Fruit fly (Drosophila melanogaster): ENCODE measurements around the gene CG13693.

Gene CG13693

DNA sequence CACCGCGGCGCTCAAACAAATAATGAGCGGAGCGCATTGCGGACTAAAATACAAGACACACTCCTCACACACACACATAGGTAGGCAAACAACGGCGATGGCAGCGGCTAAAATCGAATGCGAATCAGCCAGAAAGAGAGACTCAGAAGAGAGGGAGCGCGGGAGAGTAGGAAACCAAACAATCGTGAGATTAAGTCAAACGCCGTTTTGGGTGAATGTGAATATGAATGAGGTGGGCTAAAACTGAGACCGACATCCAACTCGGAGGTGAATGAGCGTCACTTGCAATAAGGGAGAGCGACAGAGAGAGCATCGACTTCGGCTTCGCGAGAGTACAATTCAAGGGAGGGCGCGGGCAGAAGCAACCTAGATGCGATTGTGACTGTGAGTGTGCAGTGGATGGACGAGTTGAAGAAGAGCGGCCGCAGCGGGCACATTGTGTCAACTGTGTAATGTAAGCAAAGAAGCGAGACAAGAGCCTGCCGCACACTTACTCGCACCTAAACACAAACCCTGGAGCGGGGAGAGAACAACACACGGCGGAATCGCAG is 10.3 kb upstream of the CG13693 start (continued):
- TF ChIP-seq CG11695 (GFP tag; IDR thresholded peaks at IDR 0.05) = 0 out of 3 replicates have a peak, but pooled peaks have one; percentile 34
- no peak for TF ChIP-seq Optix (GFP tag; IDR thresholded peaks at IDR 0.05)
- peak; percentile 73; the same call in 2 of the 3 replicates for TF ChIP-seq CG2199 (GFP tag; IDR thresholded peaks at IDR 0.05)
- no peak for TF ChIP-seq CG8478 (optimal IDR thresholded peaks at IDR 0.05)
- no peak for TF ChIP-seq kay (GFP tag; optimal IDR thresholded peaks at IDR 0.05)
- TF ChIP-seq CG12236 (GFP tag; optimal IDR thresholded peaks at IDR 0.05) = no peak
- TF ChIP-seq H2.0 (GFP tag; IDR thresholded peaks at IDR 0.05) = no peak
- 0 out of 2 replicates have a peak, but pooled peaks have one; percentile 11 for TF ChIP-seq CG8765 (GFP tag; IDR thresholded peaks at IDR 0.05)
- no peak for TF ChIP-seq Mes4 (GFP tag; optimal IDR thresholded peaks at IDR 0.05)
- TF ChIP-seq sob (GFP tag; IDR thresholded peaks at IDR 0.05) = peak; percentile 45; the same call in 1 of the 2 replicates
- no peak for TF ChIP-seq CG3726 (GFP tag; IDR thresholded peaks at IDR 0.05)
- TF ChIP-seq mirr (GFP tag; optimal IDR thresholded peaks at IDR 0.05) = peak; percentile 9
- no peak for TF ChIP-seq Nf-YA (GFP tag; IDR thresholded peaks at IDR 0.05)
- TF ChIP-seq CG17568 (GFP tag; optimal IDR thresholded peaks at IDR 0.05) = no peak
- TF ChIP-seq CG1832 (GFP tag; optimal IDR thresholded peaks at IDR 0.05) = peak; percentile 44
- TF ChIP-seq CG11247 (GFP tag; IDR thresholded peaks at IDR 0.05) = no peak
- no peak for TF ChIP-seq Ets97D (GFP tag; optimal IDR thresholded peaks at IDR 0.05)
- no peak for TF ChIP-seq CG12659 (GFP tag; optimal IDR thresholded peaks at IDR 0.05)
- TF ChIP-seq NC2β (GFP tag; optimal IDR thresholded peaks at IDR 0.05) = no peak
- TF ChIP-seq Atf3 (GFP tag; optimal IDR thresholded peaks at IDR 0.05) = no peak
- TF ChIP-seq NK7.1 (GFP tag; optimal IDR thresholded peaks at IDR 0.05) = no peak
- TF ChIP-seq kni (GFP tag; optimal IDR thresholded peaks at IDR 0.05) = peak; percentile 98
- TF ChIP-seq ERR (GFP tag; optimal IDR thresholded peaks at IDR 0.05) = peak; percentile 22
- TF ChIP-seq CG17328 (GFP tag; IDR thresholded peaks at IDR 0.05) = no peak
- no peak for TF ChIP-seq fru (optimal IDR thresholded peaks at IDR 0.05)
- TF ChIP-seq fd64A (GFP tag; optimal IDR thresholded peaks at IDR 0.05) = no peak
- no peak for TF ChIP-seq CG16863 (GFP tag; optimal IDR thresholded peaks at IDR 0.05)
- no peak for TF ChIP-seq ap (GFP tag; IDR thresholded peaks at IDR 0.05)
- no peak for TF ChIP-seq luna (GFP tag; optimal IDR thresholded peaks at IDR 0.05)
- no peak for TF ChIP-seq TFAM (GFP tag; optimal IDR thresholded peaks at IDR 0.05)
- TF ChIP-seq CG10209 (GFP tag; optimal IDR thresholded peaks at IDR 0.05) = no peak
- no peak for TF ChIP-seq CG14667 (GFP tag; IDR thresholded peaks at IDR 0.05)
- peak; percentile 17 for TF ChIP-seq CG17829 (tag; optimal IDR thresholded peaks at IDR 0.05)
- no peak for TF ChIP-seq Sin3A (optimal IDR thresholded peaks at IDR 0.05)
- TF ChIP-seq pzg (GFP tag; optimal IDR thresholded peaks at IDR 0.05) = no peak
- TF ChIP-seq HmgZ (tag; optimal IDR thresholded peaks at IDR 0.05) = no peak
- TF ChIP-seq ham (GFP tag; IDR thresholded peaks at IDR 0.05) = no peak
- peak; percentile 78; the same call in 1 of the 2 replicates for TF ChIP-seq vvl (GFP tag; IDR thresholded peaks at IDR 0.05)
- no peak for TF ChIP-seq CG12744 (GFP tag; optimal IDR thresholded peaks at IDR 0.05)
- TF ChIP-seq nerfin-2 (GFP tag; IDR thresholded peaks at IDR 0.05; ENCODE audit: partially characterized antibody) = no peak
- TF ChIP-seq CG4404 (GFP tag; IDR thresholded peaks at IDR 0.05) = no peak
- TF ChIP-seq CG13624 (GFP tag; optimal IDR thresholded peaks at IDR 0.05) = no peak
- TF ChIP-seq Nf-YB (GFP tag; optimal IDR thresholded peaks at IDR 0.05) = no peak
- TF ChIP-seq HLH4C (GFP tag; IDR thresholded peaks at IDR 0.05; ENCODE audit: partially characterized antibody) = no peak
- TF ChIP-seq CG4730 (GFP tag; IDR thresholded peaks at IDR 0.05) = no peak
- no peak for TF ChIP-seq Blimp-1 (GFP tag; optimal IDR thresholded peaks at IDR 0.05)
- TF ChIP-seq BEAF-32 (GFP tag; optimal IDR thresholded peaks at IDR 0.05) = no peak
- TF ChIP-seq CG32532 (GFP tag; IDR thresholded peaks at IDR 0.05) = no peak
- 0 out of 3 replicates have a peak, but pooled peaks have one; percentile 16 for TF ChIP-seq Dbx (GFP tag; IDR thresholded peaks at IDR 0.05)
- no peak for TF ChIP-seq Hey (tag; optimal IDR thresholded peaks at IDR 0.05)
- no peak for TF ChIP-seq Oli (tag; optimal IDR thresholded peaks at IDR 0.05)
- TF ChIP-seq tup (GFP tag; optimal IDR thresholded peaks at IDR 0.05) = no peak

Measured in whole organism, embryonic.